Fruit fly (Drosophila melanogaster) whole organism, embryonic: ENCODE measurements around the gene Mink.

Experiments used
- Antp ChIP-seq: fragments of 200-800 bp; sonication (Bioruptor generic); optimal IDR thresholded peaks from 3 replicates; lab custom pipeline; 2016; ENCODE audit warnings: missing biosample characterization, missing genetic modification characterization
- CG10267 ChIP-seq: fragments of 200-800 bp; sonication (Bioruptor generic); optimal IDR thresholded peaks from 2 replicates; lab custom pipeline; 2018; ENCODE audit warnings: missing biosample characterization, mild to moderate bottlenecking, missing genetic modification characterization, moderate library complexity
- CG11093 ChIP-seq: fragments of 200-800 bp; sonication (Bioruptor generic); IDR thresholded peaks from 3 replicates; pipeline ENCODE4 v1.3.6; 2022; ENCODE audit warnings: missing biosample characterization, missing genetic modification characterization
- CG12942 ChIP-seq: fragments of 200-800 bp; sonication (Bioruptor generic); optimal IDR thresholded peaks from 3 replicates; lab custom pipeline; 2016; ENCODE audit warnings: missing biosample characterization, missing genetic modification characterization
- CG13287 ChIP-seq: fragments of 200-800 bp; sonication (Bioruptor generic); IDR thresholded peaks from 2 replicates; pipeline ENCODE4 v1.3.6; 2022; ENCODE audit warnings: missing biosample characterization, missing genetic modification characterization; ENCODE audit not compliant: partially characterized antibody
- CG15011 ChIP-seq: fragments of 200-800 bp; sonication (Bioruptor generic); optimal IDR thresholded peaks from 3 replicates; lab custom pipeline; 2018; ENCODE audit warnings: missing biosample characterization, mild to moderate bottlenecking, missing genetic modification characterization
- CG18011 ChIP-seq: fragments of 200-800 bp; sonication (Bioruptor generic); optimal IDR thresholded peaks from 2 replicates; lab custom pipeline; 2017; ENCODE audit warnings: missing biosample characterization, missing genetic modification characterization, mild to moderate bottlenecking, moderate library complexity, missing genotype
- CG18262 ChIP-seq: fragments of 200-800 bp; optimal IDR thresholded peaks from 3 replicates; lab custom pipeline; 2019; ENCODE audit warnings: missing biosample characterization, mild to moderate bottlenecking, missing genetic modification characterization, moderate library complexity
- CG31441 ChIP-seq: fragments of 200-800 bp; sonication (Bioruptor generic); IDR thresholded peaks from 2 replicates; pipeline ENCODE4 v1.3.6; 2022; ENCODE audit warnings: missing biosample characterization, missing genetic modification characterization
- CG34422 ChIP-seq: fragments of 200-800 bp; sonication (Bioruptor generic); IDR thresholded peaks from 3 replicates; pipeline ENCODE4 v1.3.6; 2022; ENCODE audit warnings: missing biosample characterization, missing genetic modification characterization
- CG3995 ChIP-seq: fragments of 200-800 bp; sonication (Bioruptor generic); optimal IDR thresholded peaks from 3 replicates; lab custom pipeline; 2016; ENCODE audit warnings: missing biosample characterization, missing genetic modification characterization
- CG4707 ChIP-seq: fragments of 200-800 bp; sonication (Bioruptor generic); optimal IDR thresholded peaks from 2 replicates; lab custom pipeline; 2018; ENCODE audit warnings: missing biosample characterization, mild to moderate bottlenecking, missing genetic modification characterization, moderate library complexity
- CG6765 ChIP-seq: fragments of 200-800 bp; sonication (Bioruptor generic); optimal IDR thresholded peaks from 3 replicates; lab custom pipeline; 2017; ENCODE audit warnings: missing biosample characterization, mild to moderate bottlenecking, missing genetic modification characterization
- E2f2 ChIP-seq: fragments of 200-800 bp; sonication (Bioruptor generic); IDR thresholded peaks from 2 replicates; pipeline ENCODE4 v1.3.6; 2022; ENCODE audit warnings: missing biosample characterization, missing genetic modification characterization
- Eip74EF ChIP-seq, 2 experiments: fragments of 200-800 bp in 1 of 2; fragments of >200 bp in 1 of 2; sonication (Bioruptor generic) in 1 of 2; optimal IDR thresholded peaks; 2 replicates each; lab custom pipeline; 2017 to 2019; ENCODE audit warnings: missing biosample characterization in 2 of 2, missing genetic modification characterization in 2 of 2, mild to moderate bottlenecking in 1 of 2, moderate library complexity in 1 of 2
- H2.0 ChIP-seq: fragments of 200-800 bp; sonication (Bioruptor generic); IDR thresholded peaks from 2 replicates; pipeline ENCODE4 v1.3.6; 2022; ENCODE audit warnings: missing biosample characterization, missing genetic modification characterization
- MESR4 ChIP-seq: fragments of 200-800 bp; sonication (Bioruptor generic); optimal IDR thresholded peaks from 2 replicates; lab custom pipeline; 2018; ENCODE audit warnings: missing biosample characterization, mild to moderate bottlenecking, missing genetic modification characterization, moderate library complexity
- Med ChIP-seq: fragments of 200-800 bp; sonication (Bioruptor generic); peaks from one replicate; lab custom pipeline; 2016; ENCODE audit warnings: missing biosample characterization, missing genetic modification characterization, mild to moderate bottlenecking, inconsistent platforms, moderate library complexity
- Myb ChIP-seq: fragments of 200-800 bp; sonication (Bioruptor generic); optimal IDR thresholded peaks from 2 replicates; lab custom pipeline; 2016; ENCODE audit warnings: missing biosample characterization, missing genetic modification characterization
- NFAT ChIP-seq: fragments of 200-800 bp; sonication (Bioruptor generic); IDR thresholded peaks from 2 replicates; pipeline ENCODE4 v1.3.6; 2022; ENCODE audit warnings: missing biosample characterization, missing genetic modification characterization
- Scr ChIP-seq: fragments of 200-800 bp; sonication (Bioruptor generic); IDR thresholded peaks from 2 replicates; pipeline ENCODE4 v1.3.6; 2022; ENCODE audit warnings: missing biosample characterization, missing genetic modification characterization; ENCODE audit not compliant: partially characterized antibody
- Sry-β ChIP-seq: fragments of 200-800 bp; sonication (Bioruptor generic); optimal IDR thresholded peaks from 2 replicates; lab custom pipeline; 2018; ENCODE audit warnings: missing biosample characterization, mild to moderate bottlenecking, missing genetic modification characterization, moderate library complexity
- Vsx1 ChIP-seq: fragments of 200-800 bp; sonication (Bioruptor generic); optimal IDR thresholded peaks from 2 replicates; lab custom pipeline; 2017; ENCODE audit warnings: missing biosample characterization, mild to moderate bottlenecking, missing genetic modification characterization, missing genetic modification reagents
- chinmo ChIP-seq: fragments of 200-800 bp; sonication (Bioruptor generic); IDR thresholded peaks from 4 replicates; pipeline ENCODE4 v1.3.6; 2022; ENCODE audit warnings: missing biosample characterization, missing genetic modification characterization; ENCODE audit not compliant: partially characterized antibody
- crc ChIP-seq: fragments of 200-800 bp; sonication (Bioruptor generic); optimal IDR thresholded peaks from 2 replicates; lab custom pipeline; 2016; ENCODE audit warnings: missing biosample characterization, missing genetic modification characterization
- crol ChIP-seq: fragments of 200-800 bp; sonication (Bioruptor generic); IDR thresholded peaks from 2 replicates; pipeline ENCODE4 v1.3.6; 2022; ENCODE audit warnings: missing biosample characterization, missing genetic modification characterization
- dm ChIP-seq: fragments of 200-800 bp; sonication (Bioruptor generic); optimal IDR thresholded peaks from 3 replicates; lab custom pipeline; 2016; ENCODE audit warnings: missing biosample characterization, missing genetic modification characterization
- dysf ChIP-seq: fragments of 200-800 bp; sonication (Bioruptor generic); IDR thresholded peaks from 3 replicates; pipeline ENCODE4 v1.3.6; 2022; ENCODE audit warnings: missing biosample characterization, missing genetic modification characterization
- exex ChIP-seq: fragments of 200-800 bp; sonication (Bioruptor generic); optimal IDR thresholded peaks from 4 replicates; lab custom pipeline; 2018; ENCODE audit warnings: missing biosample characterization, mild to moderate bottlenecking, missing genetic modification characterization, moderate library complexity
- fu2 ChIP-seq: fragments of 200-800 bp; sonication (Bioruptor generic); optimal IDR thresholded peaks from 2 replicates; lab custom pipeline; 2016; ENCODE audit warnings: missing biosample characterization, missing genetic modification characterization
- gfzf ChIP-seq: fragments of 200-800 bp; sonication (Bioruptor generic); optimal IDR thresholded peaks from 2 replicates; lab custom pipeline; 2016; ENCODE audit warnings: missing biosample characterization, mild to moderate bottlenecking, missing genetic modification characterization, moderate library complexity
- gsb ChIP-seq: fragments of 200-800 bp; sonication (Bioruptor generic); IDR thresholded peaks from 2 replicates; pipeline ENCODE4 v1.3.6; 2022; ENCODE audit warnings: missing biosample characterization, missing genetic modification characterization
- jigr1 ChIP-seq: fragments of 200-800 bp; sonication (Bioruptor generic); IDR thresholded peaks from 3 replicates; pipeline ENCODE4 v1.3.6; 2022; ENCODE audit warnings: missing biosample characterization, missing genetic modification characterization
- mld ChIP-seq: fragments of 200-800 bp; sonication (Bioruptor generic); IDR thresholded peaks from 3 replicates; pipeline ENCODE4 v1.3.6; 2022; ENCODE audit warnings: missing biosample characterization, missing genetic modification characterization; ENCODE audit not compliant: partially characterized antibody
- nau ChIP-seq: fragments of 200-800 bp; sonication (Bioruptor generic); optimal IDR thresholded peaks from 3 replicates; lab custom pipeline; 2017; ENCODE audit warnings: missing biosample characterization, mild to moderate bottlenecking, missing genetic modification characterization, missing genetic modification reagents
- pum ChIP-seq: fragments of 200-800 bp; sonication (Bioruptor generic); optimal IDR thresholded peaks from 2 replicates; lab custom pipeline; 2016; ENCODE audit warnings: missing biosample characterization, missing genetic modification characterization
- pzg ChIP-seq: fragments of 200-800 bp; sonication (Bioruptor generic); optimal IDR thresholded peaks from 3 replicates; lab custom pipeline; 2018; ENCODE audit warnings: missing biosample characterization, mild to moderate bottlenecking, missing genetic modification characterization, moderate library complexity
- row ChIP-seq: fragments of 200-800 bp; sonication (Bioruptor generic); IDR thresholded peaks from 3 replicates; pipeline ENCODE4 v1.3.6; 2022; ENCODE audit warnings: missing biosample characterization, missing genetic modification characterization
- schlank ChIP-seq: fragments of 200-800 bp; sonication (Bioruptor generic); optimal IDR thresholded peaks from 2 replicates; lab custom pipeline; 2018; ENCODE audit warnings: missing biosample characterization, mild to moderate bottlenecking, missing genetic modification characterization
- stc ChIP-seq: fragments of 200-800 bp; sonication (Bioruptor generic); IDR thresholded peaks from 2 replicates; pipeline ENCODE4 v1.3.6; 2022; ENCODE audit warnings: missing biosample characterization, missing genetic modification characterization
- stwl ChIP-seq: fragments of 200-800 bp; sonication (Bioruptor generic); optimal IDR thresholded peaks from 3 replicates; lab custom pipeline; 2018; ENCODE audit warnings: missing biosample characterization, mild to moderate bottlenecking, missing genetic modification characterization, moderate library complexity
- tll ChIP-seq, 2 experiments: fragments of 200-800 bp in 1 of 2; fragments of >200 bp in 1 of 2; sonication (Bioruptor generic) in 1 of 2; optimal IDR thresholded peaks; 2 replicates each; lab custom pipeline; 2017 to 2019; ENCODE audit warnings: missing biosample characterization in 2 of 2, missing genetic modification characterization in 2 of 2, mild to moderate bottlenecking in 1 of 2, moderate library complexity in 1 of 2

Mink gene

dm6 chr3R:24917814-24918636 is 4.2 kb upstream of the Mink start, which contains the start of the genes PIG-S, sud1 and CG11168 (continued):
- TF ChIP-seq E2f2 (peak; percentile 26; the same call in 1 of the 2 replicates), schlank (tag; lab: Kevin White, UChicago) (no peak), crc (GFP tag; lab: Kevin White, UChicago) (no peak), dysf (GFP tag; lab: Robert Waterston, UW) (peak; percentile 75), CG11093 (GFP tag; lab: Robert Waterston, UW) (no peak)

dm6 chr3R:24924916-24925315 is 2.6 kb downstream of the Mink start, which contains the start of gene Trf4-2:
Gene Trf4-2 (plus strand): TSS chr3R:24925216.
- no peak for TF ChIP-seq CG4707 (GFP tag; lab: Kevin White, UChicago)
- peak; percentile 13 for TF ChIP-seq CG10267 (tag; lab: Kevin White, UChicago)
- TF ChIP-seq gsb (GFP tag; lab: Robert Waterston, UW): no peak
- TF ChIP-seq stwl (tag; lab: Kevin White, UChicago): peak; percentile 67
- TF ChIP-seq row (GFP tag; lab: Robert Waterston, UW): no peak
- TF ChIP-seq tll (GFP tag; optimal IDR thresholded peaks at IDR 0.05; lab: Kevin White, UChicago): no peak
- no peak for TF ChIP-seq CG12942 (GFP tag; lab: Kevin White, UChicago)
- TF ChIP-seq pum (GFP tag; lab: Kevin White, UChicago): no peak
- no peak for TF ChIP-seq CG18262
- no peak for TF ChIP-seq H2.0
- TF ChIP-seq Eip74EF (GFP tag; optimal IDR thresholded peaks at IDR 0.05; lab: Kevin White, UChicago): no peak
- TF ChIP-seq stc (GFP tag; lab: Robert Waterston, UW): no peak
- TF ChIP-seq Myb: no peak
- peak; percentile 6 for TF ChIP-seq gfzf (GFP tag; lab: Kevin White, UChicago)
- no peak for TF ChIP-seq CG15011 (GFP tag; lab: Kevin White, UChicago)

dm6 chr3R:24926752-24927320 is 4.6 kb downstream of the Mink start:
- TF ChIP-seq CG31441 (GFP tag; lab: Robert Waterston, UW): peak; percentile 43
- peak; percentile 9 for TF ChIP-seq exex (tag; lab: Kevin White, UChicago)
- TF ChIP-seq dm (GFP tag; lab: Kevin White, UChicago): no peak
- TF ChIP-seq CG18011 (GFP tag; lab: Kevin White, UChicago): peak; percentile 82
- TF ChIP-seq CG3995 (GFP tag; lab: Kevin White, UChicago): peak; percentile 94
- no peak for TF ChIP-seq chinmo (GFP tag; lab: Robert Waterston, UW)
- TF ChIP-seq Vsx1: peak; percentile 80
- TF ChIP-seq Sry-β (GFP tag; lab: Kevin White, UChicago): peak; percentile 45
- TF ChIP-seq CG6765 (GFP tag; lab: Kevin White, UChicago): no peak

- TF ChIP-seq Sry-β (GFP tag; lab: Kevin White, UChicago) (peak; percentile 83), crol (GFP tag; lab: Robert Waterston, UW) (no peak), nau (GFP tag; lab: Kevin White, UChicago) (no peak), Med (GFP tag; lab: Kevin White, UChicago) (peak; percentile 58), MESR4 (GFP tag; lab: Kevin White, UChicago) (peak; percentile 60), NFAT (GFP tag; lab: Robert Waterston, UW) (peak; percentile 10; the same call in 1 of the 2 replicates), CG31441 (GFP tag; lab: Robert Waterston, UW) (0 out of 2 replicates have a peak, but pooled peaks have one; percentile 33), CG13287 (GFP tag; lab: Robert Waterston, UW) (no peak), fu2 (GFP tag; lab: Kevin White, UChicago) (no peak), CG34422 (peak; percentile 37; the same call in 1 of the 3 replicates), jigr1 (no peak), CG3995 (GFP tag; lab: Kevin White, UChicago) (peak; percentile 97), Antp (GFP tag; lab: Kevin White, UChicago) (no peak), pzg (GFP tag; lab: Kevin White, UChicago) (peak; percentile 29), Scr (GFP tag; lab: Robert Waterston, UW) (peak; percentile 31; the same call in 1 of the 2 replicates), row (GFP tag; lab: Robert Waterston, UW) (peak; percentile 50; the same call in 2 of the 3 replicates), mld (GFP tag; lab: Robert Waterston, UW) (no peak)
Measured at dm6 chr3R:24931856-24932255, 9.6 kb downstream of the Mink start, which contains the start of gene CG11771. Gene CG11771 (plus strand): TSS chr3R:24932010.
